Worm (Caenorhabditis elegans) whole organism, L1 larva: ENCODE data around the gene scav-2.

Experiments used
- ceh-82 ChIP-seq, 3 experiments: fragments of 150-350 bp in 1 of 3; sonication (generic microtip) in 2 of 3; optimal IDR thresholded peaks; 2 replicates each; lab custom pipeline; 2014 to 2017; ENCODE audit warnings: missing biosample characterization in 3 of 3, missing genetic modification characterization in 3 of 3
- elt-3 ChIP-seq, 6 experiments: fragments of 150-350 bp in 1 of 6; sonication (generic microtip); optimal IDR thresholded peaks; 2 replicates each; lab custom pipeline; 2017 to 2018; ENCODE audit warnings: missing biosample characterization in 6 of 6, missing genetic modification characterization in 6 of 6, inconsistent platforms in 1 of 6
- fos-1 ChIP-seq: fragments of 150-350 bp; optimal IDR thresholded peaks from 2 replicates; lab custom pipeline; 2014; ENCODE audit warnings: missing biosample characterization, missing genetic modification characterization
- isw-1 ChIP-seq: fragments of 200-800 bp; sonication (Bioruptor generic); IDR thresholded peaks from 2 replicates; pipeline ENCODE4 v1.3.6; 2022; ENCODE audit warnings: missing genetic modification characterization, missing compliant biosample characterization
- lin-13 ChIP-seq: fragments of 150-350 bp; optimal IDR thresholded peaks from 2 replicates; lab custom pipeline; 2014; ENCODE audit warnings: missing biosample characterization, missing genetic modification reagents, missing genetic modification characterization
- lin-15B ChIP-seq: fragments of 150-350 bp; sonication (generic microtip); optimal IDR thresholded peaks from 3 replicates; lab custom pipeline; 2014; ENCODE audit warnings: missing biosample characterization, missing genetic modification characterization
- lin-39 ChIP-seq: fragments of 150-350 bp; optimal IDR thresholded peaks from 2 replicates; lab custom pipeline; 2014; ENCODE audit warnings: missing biosample characterization, missing genetic modification reagents, missing genetic modification characterization
- mep-1 ChIP-seq: fragments of 150-350 bp; optimal IDR thresholded peaks from 2 replicates; lab custom pipeline; 2014; ENCODE audit warnings: missing biosample characterization, missing genetic modification characterization
- nhr-237 ChIP-seq: fragments of 150-350 bp; optimal IDR thresholded peaks from 2 replicates; lab custom pipeline; 2014; ENCODE audit warnings: missing biosample characterization, missing genetic modification characterization
- rnt-1 ChIP-seq: sonication (generic microtip); optimal IDR thresholded peaks from 2 replicates; lab custom pipeline; 2016; ENCODE audit warnings: mild to moderate bottlenecking, missing genetic modification characterization, moderate library complexity, missing compliant biosample characterization
- vab-15 ChIP-seq: sonication (generic microtip); optimal IDR thresholded peaks from 2 replicates; lab custom pipeline; 2017; ENCODE audit warnings: missing genotype, mild to moderate bottlenecking, missing genetic modification characterization, missing compliant biosample characterization

DNA sequence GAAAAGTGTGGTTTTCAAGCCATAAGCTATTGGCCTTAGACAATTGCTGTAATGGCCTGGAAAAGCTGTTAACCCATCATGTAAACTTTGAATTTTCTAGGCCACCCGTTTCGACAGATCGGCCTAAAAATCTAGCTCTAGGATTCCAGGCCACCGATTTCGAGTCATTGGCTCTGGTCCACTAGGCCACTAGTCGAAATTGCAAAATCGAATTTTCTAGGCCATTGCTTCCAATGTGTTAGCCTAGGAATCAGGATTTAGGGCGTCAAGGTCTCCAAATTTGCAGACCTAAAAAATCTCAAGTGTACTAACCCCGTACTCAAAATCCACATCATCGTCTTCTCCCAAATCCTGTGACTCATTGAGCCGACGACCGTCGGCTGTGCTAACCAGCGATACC lies 44.4 kb downstream of the scav-2 start:
- TF ChIP-seq lin-13 (GFP tag; lab: Kevin White, UChicago) (no peak), rnt-1 (tag; lab: Kevin White, UChicago) (no peak), lin-39 (tag; lab: Kevin White, UChicago) (no peak), vab-15 (tag; lab: Kevin White, UChicago) (no peak), elt-3 (tag; optimal IDR thresholded peaks at IDR 0.05; lab: Kevin White, UChicago) (no peak), isw-1 (GFP tag; lab: Robert Waterston, UW) (no peak), mep-1 (tag; lab: Kevin White, UChicago) (no peak), fos-1 (tag; lab: Kevin White, UChicago) (no peak), ceh-82 (tag; optimal IDR thresholded peaks at IDR 0.05; lab: Kevin White, UChicago) (no peak), lin-15B (no peak), nhr-237 (tag; lab: Kevin White, UChicago) (no peak)
